Fruit fly (Drosophila melanogaster): ENCODE results near the gene Osi6.

The Osi6 gene

DNA sequence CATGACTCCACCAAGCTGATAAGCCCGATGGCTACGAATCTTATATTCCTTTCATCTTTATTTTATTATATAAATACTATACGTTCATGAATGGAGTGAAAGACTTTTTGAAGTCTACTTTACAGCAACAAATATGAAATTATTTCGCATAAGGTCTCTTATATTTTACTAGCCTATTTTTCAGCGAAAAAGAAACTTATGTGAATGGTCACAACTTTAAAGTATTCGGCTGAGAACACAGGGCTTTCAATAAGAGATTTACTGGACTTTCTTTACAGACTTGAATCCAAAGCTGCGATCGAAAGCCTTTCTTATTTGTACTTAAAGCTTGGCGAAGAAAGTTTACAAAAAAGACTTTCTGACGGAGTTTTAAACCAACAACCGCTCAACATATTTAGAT is 4.5 kb downstream of the Osi6 start:
- no peak for TF ChIP-seq Hr96 (GFP tag; optimal IDR thresholded peaks at IDR 0.05)
- no peak for TF ChIP-seq Mnt (GFP tag; optimal IDR thresholded peaks at IDR 0.05)
- no peak for TF ChIP-seq CG5204 (GFP tag; optimal IDR thresholded peaks at IDR 0.05)
- TF ChIP-seq CG33017 (tag; optimal IDR thresholded peaks at IDR 0.05) = no peak
- TF ChIP-seq CG7045 (GFP tag; optimal IDR thresholded peaks at IDR 0.05) = no peak
- TF ChIP-seq pad (GFP tag; optimal IDR thresholded peaks at IDR 0.05) = no peak
- no peak for TF ChIP-seq Clk (GFP tag; optimal IDR thresholded peaks at IDR 0.05)
- no peak for TF ChIP-seq CG1620 (GFP tag; optimal IDR thresholded peaks at IDR 0.05)
- TF ChIP-seq CG7101 (tag; optimal IDR thresholded peaks at IDR 0.05) = no peak
- no peak for TF ChIP-seq bab1 (GFP tag; optimal IDR thresholded peaks at IDR 0.05)
- no peak for TF ChIP-seq Crg-1 (GFP tag; optimal IDR thresholded peaks at IDR 0.05)
- no peak for TF ChIP-seq kay (GFP tag; ENCODE audit: borderline replicate concordance)
- no peak for TF ChIP-seq CG11617 (GFP tag; optimal IDR thresholded peaks at IDR 0.05)
- TF ChIP-seq CG12768 (GFP tag; optimal IDR thresholded peaks at IDR 0.05) = no peak
- no peak for TF ChIP-seq toe (GFP tag; optimal IDR thresholded peaks at IDR 0.05)
- TF ChIP-seq cnc (optimal IDR thresholded peaks at IDR 0.05) = no peak
- TF ChIP-seq CG14711 (tag; optimal IDR thresholded peaks at IDR 0.05) = no peak
- no peak for TF ChIP-seq ovo (GFP tag; optimal IDR thresholded peaks at IDR 0.05)
- no peak for TF ChIP-seq cic (GFP tag; optimal IDR thresholded peaks at IDR 0.05)
- no peak for TF ChIP-seq tj (GFP tag; optimal IDR thresholded peaks at IDR 0.05)

DNA sequence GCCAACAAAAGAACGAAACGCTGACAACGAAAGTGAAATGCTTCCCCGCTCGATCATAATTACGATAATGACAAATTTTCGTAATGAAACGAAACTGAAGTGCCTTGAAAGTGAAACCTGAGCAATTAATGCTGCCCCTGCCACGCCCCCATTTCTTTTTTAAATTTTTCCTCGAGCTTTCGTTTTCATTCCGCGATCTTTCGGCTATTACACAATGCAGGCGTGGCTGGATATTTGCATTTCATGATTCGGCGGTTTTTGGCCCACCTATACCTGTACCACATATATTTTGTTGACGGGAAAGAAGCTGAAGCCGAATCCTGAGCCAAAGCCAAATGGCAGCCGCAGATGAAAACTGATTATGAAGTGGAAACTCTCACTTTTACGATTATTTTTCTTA is 5.8 kb downstream of the Osi6 start:
- TF ChIP-seq toe (GFP tag; optimal IDR thresholded peaks at IDR 0.05) (no peak), ovo (GFP tag; optimal IDR thresholded peaks at IDR 0.05) (no peak), CG7101 (tag; optimal IDR thresholded peaks at IDR 0.05) (no peak), bab1 (GFP tag; optimal IDR thresholded peaks at IDR 0.05) (no peak), CG12768 (GFP tag; optimal IDR thresholded peaks at IDR 0.05) (no peak), CG11617 (GFP tag; optimal IDR thresholded peaks at IDR 0.05) (no peak), CG33017 (tag; optimal IDR thresholded peaks at IDR 0.05) (no peak), cic (GFP tag; optimal IDR thresholded peaks at IDR 0.05) (no peak), Crg-1 (GFP tag; optimal IDR thresholded peaks at IDR 0.05) (no peak), cnc (optimal IDR thresholded peaks at IDR 0.05) (no peak), Clk (GFP tag; optimal IDR thresholded peaks at IDR 0.05) (no peak), pad (GFP tag; optimal IDR thresholded peaks at IDR 0.05) (no peak), CG14711 (tag; optimal IDR thresholded peaks at IDR 0.05) (no peak), Hr96 (GFP tag; optimal IDR thresholded peaks at IDR 0.05) (no peak), CG7045 (GFP tag; optimal IDR thresholded peaks at IDR 0.05) (no peak), CG5204 (GFP tag; optimal IDR thresholded peaks at IDR 0.05) (no peak), Mnt (GFP tag; optimal IDR thresholded peaks at IDR 0.05) (no peak)

DNA sequence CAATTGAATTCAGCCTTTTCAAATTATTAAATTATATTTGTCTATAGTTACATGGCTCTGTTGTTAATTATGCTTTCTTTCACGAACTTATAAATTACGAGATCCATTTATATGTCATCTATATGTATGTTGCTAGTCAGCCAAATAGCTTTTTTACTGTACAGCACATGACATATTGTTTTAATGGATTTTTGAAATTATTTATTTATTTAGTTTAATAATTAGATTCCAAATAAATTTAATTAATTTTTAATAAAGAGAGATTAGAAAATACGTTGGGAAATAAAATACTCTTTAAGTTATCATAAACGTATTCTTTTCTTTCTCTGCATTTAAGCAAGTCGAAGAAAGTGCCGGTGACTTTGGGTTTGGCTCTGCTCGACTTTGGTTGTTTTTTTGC is 6.8 kb downstream of the Osi6 start:
- TF ChIP-seq pad (GFP tag; optimal IDR thresholded peaks at IDR 0.05) = no peak
- no peak for TF ChIP-seq bab1 (GFP tag; optimal IDR thresholded peaks at IDR 0.05)
- TF ChIP-seq CG7045 (GFP tag; optimal IDR thresholded peaks at IDR 0.05) = no peak
- TF ChIP-seq cnc (optimal IDR thresholded peaks at IDR 0.05) = no peak
- TF ChIP-seq Hr96 (GFP tag; optimal IDR thresholded peaks at IDR 0.05) = no peak
- no peak for TF ChIP-seq Mnt (GFP tag; optimal IDR thresholded peaks at IDR 0.05)
- no peak for TF ChIP-seq CG33017 (tag; optimal IDR thresholded peaks at IDR 0.05)
- no peak for TF ChIP-seq CG7101 (tag; optimal IDR thresholded peaks at IDR 0.05)
- TF ChIP-seq cic (GFP tag; optimal IDR thresholded peaks at IDR 0.05) = no peak
- no peak for TF ChIP-seq tj (GFP tag; optimal IDR thresholded peaks at IDR 0.05)
- TF ChIP-seq kay (GFP tag; ENCODE audit: borderline replicate concordance) = no peak
- TF ChIP-seq Crg-1 (GFP tag; optimal IDR thresholded peaks at IDR 0.05) = no peak
- no peak for TF ChIP-seq CG12768 (GFP tag; optimal IDR thresholded peaks at IDR 0.05)
- no peak for TF ChIP-seq CG1620 (GFP tag; optimal IDR thresholded peaks at IDR 0.05)
- no peak for TF ChIP-seq ovo (GFP tag; optimal IDR thresholded peaks at IDR 0.05)
- no peak for TF ChIP-seq CG14711 (tag; optimal IDR thresholded peaks at IDR 0.05)
- TF ChIP-seq Clk (GFP tag; optimal IDR thresholded peaks at IDR 0.05) = no peak

DNA sequence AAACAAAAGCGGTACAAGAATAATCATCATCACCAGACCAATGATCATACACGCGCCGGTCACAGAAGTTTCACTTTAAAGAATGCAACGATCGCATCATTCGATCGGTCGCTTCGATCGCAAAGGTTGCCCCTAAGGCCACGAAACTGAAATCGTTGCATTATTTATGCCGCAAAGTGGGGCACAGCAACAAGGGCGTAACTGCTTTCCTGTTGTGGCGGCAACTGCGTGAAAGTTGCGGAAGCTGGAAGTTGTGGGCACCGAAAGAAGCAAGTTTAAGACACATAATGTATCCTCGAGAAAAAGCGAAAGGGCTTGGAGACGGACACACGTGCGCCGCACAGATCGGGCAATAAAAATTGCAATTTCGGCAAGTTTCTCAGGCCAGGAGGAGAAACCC is 9.5 kb downstream of the Osi6 start:
- TF ChIP-seq CG7045 (GFP tag; optimal IDR thresholded peaks at IDR 0.05) (no peak), CG7101 (tag; optimal IDR thresholded peaks at IDR 0.05) (no peak), ovo (GFP tag; optimal IDR thresholded peaks at IDR 0.05) (no peak), CG11617 (GFP tag; optimal IDR thresholded peaks at IDR 0.05) (no peak), toe (GFP tag; optimal IDR thresholded peaks at IDR 0.05) (no peak), CG33017 (tag; optimal IDR thresholded peaks at IDR 0.05) (no peak), Clk (GFP tag; optimal IDR thresholded peaks at IDR 0.05) (no peak), pad (GFP tag; optimal IDR thresholded peaks at IDR 0.05) (no peak), Mnt (GFP tag; optimal IDR thresholded peaks at IDR 0.05) (no peak)

DNA sequence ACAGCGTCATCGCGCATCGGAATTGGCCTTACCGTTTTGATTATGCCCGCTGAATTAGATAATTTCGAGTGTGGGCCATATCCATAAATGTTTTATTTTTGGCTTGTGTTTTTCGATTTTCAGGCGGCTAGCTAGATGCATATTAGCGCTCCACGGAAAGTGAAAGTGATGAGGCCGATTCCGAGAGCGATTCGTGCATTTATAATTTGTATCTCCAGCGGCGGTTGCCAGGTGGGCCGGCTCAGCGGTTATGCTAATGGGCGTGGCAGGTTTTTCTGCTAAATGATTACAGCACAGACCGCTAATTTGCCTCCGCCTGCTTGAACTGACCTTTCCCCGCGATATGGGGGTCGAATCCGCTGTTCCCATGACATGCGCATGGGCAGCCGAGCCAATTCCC is 10.5 kb downstream of the Osi6 start:
- no peak for TF ChIP-seq cnc (optimal IDR thresholded peaks at IDR 0.05)
- no peak for TF ChIP-seq CG5204 (GFP tag; optimal IDR thresholded peaks at IDR 0.05)
- no peak for TF ChIP-seq CG12768 (GFP tag; optimal IDR thresholded peaks at IDR 0.05)
- TF ChIP-seq Hr96 (GFP tag; optimal IDR thresholded peaks at IDR 0.05) = no peak
- no peak for TF ChIP-seq cic (GFP tag; optimal IDR thresholded peaks at IDR 0.05)
- no peak for TF ChIP-seq bab1 (GFP tag; optimal IDR thresholded peaks at IDR 0.05)

DNA sequence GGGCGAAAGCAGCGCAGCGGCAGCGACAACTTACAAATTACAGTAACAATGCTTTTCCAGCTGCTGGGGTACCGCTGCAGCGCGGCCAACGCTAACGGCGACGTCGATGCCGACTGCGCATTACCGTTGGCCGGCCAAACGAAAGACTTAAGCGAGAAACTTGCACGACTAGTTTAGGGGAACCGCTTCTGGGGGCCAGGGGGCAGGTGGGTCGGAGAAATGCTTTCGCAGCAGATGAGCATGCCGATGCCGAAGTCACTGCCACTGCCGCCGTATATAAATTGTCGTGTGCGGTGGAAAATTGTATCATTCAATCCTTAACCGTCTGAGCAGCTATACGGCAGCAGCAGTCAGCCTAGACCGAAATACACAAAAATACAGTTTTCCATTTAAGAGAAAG is 14.2 kb downstream of the Osi6 start, which contains the start of gene Osi7:
TSS of gene Osi7 (plus strand) at position 301 of the 400 bp plus-strand sequence.
- TF ChIP-seq CG7101 (tag; optimal IDR thresholded peaks at IDR 0.05) = no peak
- no peak for TF ChIP-seq cic (GFP tag; optimal IDR thresholded peaks at IDR 0.05)
- no peak for TF ChIP-seq cnc (optimal IDR thresholded peaks at IDR 0.05)
- TF ChIP-seq pad (GFP tag; optimal IDR thresholded peaks at IDR 0.05) = no peak
- no peak for TF ChIP-seq kay (GFP tag; ENCODE audit: borderline replicate concordance)
- TF ChIP-seq bab1 (GFP tag; optimal IDR thresholded peaks at IDR 0.05) = no peak
- no peak for TF ChIP-seq Clk (GFP tag; optimal IDR thresholded peaks at IDR 0.05)
- TF ChIP-seq Hr96 (GFP tag; optimal IDR thresholded peaks at IDR 0.05) = no peak
- no peak for TF ChIP-seq ovo (GFP tag; optimal IDR thresholded peaks at IDR 0.05)
- TF ChIP-seq CG1620 (GFP tag; optimal IDR thresholded peaks at IDR 0.05) = no peak
- TF ChIP-seq CG11617 (GFP tag; optimal IDR thresholded peaks at IDR 0.05) = no peak
- no peak for TF ChIP-seq toe (GFP tag; optimal IDR thresholded peaks at IDR 0.05)
- no peak for TF ChIP-seq CG7045 (GFP tag; optimal IDR thresholded peaks at IDR 0.05)
- no peak for TF ChIP-seq CG14711 (tag; optimal IDR thresholded peaks at IDR 0.05)
- TF ChIP-seq Crg-1 (GFP tag; optimal IDR thresholded peaks at IDR 0.05) = no peak
- no peak for TF ChIP-seq CG5204 (GFP tag; optimal IDR thresholded peaks at IDR 0.05)
- no peak for TF ChIP-seq CG12768 (GFP tag; optimal IDR thresholded peaks at IDR 0.05)

Measured in whole organism, adult.